Fruit fly (Drosophila melanogaster) whole organism, pupa: Measurements from ENCODE around the gene CG12783.

Experiments used
- CG12605 ChIP-seq: fragments of 200-800 bp; sonication (Bioruptor generic); IDR thresholded peaks from 2 replicates; pipeline ENCODE4 v1.3.6; 2022; ENCODE audit warnings: missing biosample characterization, missing genetic modification characterization
- CG17806 ChIP-seq: fragments of 200-800 bp; sonication (Bioruptor generic); optimal IDR thresholded peaks from 2 replicates; lab custom pipeline; 2018; ENCODE audit warnings: missing biosample characterization, mild to moderate bottlenecking, missing genetic modification characterization, moderate library complexity
- CG4496 ChIP-seq: fragments of 200-800 bp; sonication (Bioruptor generic); IDR thresholded peaks from 3 replicates; pipeline ENCODE4 v1.3.6; 2022; ENCODE audit warnings: missing biosample characterization, missing genetic modification characterization
- D1 ChIP-seq: fragments of 200-800 bp; sonication (Bioruptor generic); optimal IDR thresholded peaks from 2 replicates; lab custom pipeline; 2018; ENCODE audit warnings: missing biosample characterization, mild to moderate bottlenecking, missing genetic modification characterization, moderate library complexity
- EcR ChIP-seq: fragments of 200-800 bp; sonication (Bioruptor generic); optimal IDR thresholded peaks from 3 replicates; lab custom pipeline; 2019; ENCODE audit warnings: missing biosample characterization, missing genetic modification characterization, mild to moderate bottlenecking, moderate library complexity, missing genetic modification reagents
- Ets98B ChIP-seq: fragments of 200-800 bp; sonication (Bioruptor generic); IDR thresholded peaks from 2 replicates; pipeline ENCODE4 v1.3.6; 2022; ENCODE audit warnings: missing biosample characterization, missing genetic modification characterization
- Snoo ChIP-seq: fragments of 200-800 bp; sonication (Bioruptor generic); optimal IDR thresholded peaks from 3 replicates; lab custom pipeline; 2017; ENCODE audit warnings: missing biosample characterization, mild to moderate bottlenecking, missing genetic modification characterization, inconsistent platforms
- fd96Ca ChIP-seq: fragments of 200-800 bp; sonication (Bioruptor generic); IDR thresholded peaks from 3 replicates; pipeline ENCODE4 v1.3.6; 2022; ENCODE audit warnings: missing biosample characterization, missing genetic modification characterization
- rn ChIP-seq: fragments of 200-800 bp; sonication (Bioruptor generic); IDR thresholded peaks from 2 replicates; pipeline ENCODE4 v1.3.6; 2022; ENCODE audit warnings: missing biosample characterization, missing genetic modification characterization

dm6 chr3R:16655494-16656493, 42.6 kb upstream of the CG12783 start, which contains the start of gene modSP:
- TF ChIP-seq rn (no peak), EcR (GFP tag; lab: Kevin White, UChicago) (peak; percentile 66), CG17806 (tag; lab: Kevin White, UChicago) (peak; percentile 9), D1 (tag; lab: Kevin White, UChicago) (peak; percentile 13), Ets98B (GFP tag; lab: Robert Waterston, UW) (peak; percentile 54; the same call in 1 of the 2 replicates), CG12605 (GFP tag; lab: Robert Waterston, UW) (peak; percentile 43; the same call in 1 of the 2 replicates), fd96Ca (GFP tag; lab: Robert Waterston, UW) (peak; percentile 47; the same call in 1 of the 3 replicates), Snoo (tag; lab: Kevin White, UChicago) (peak; percentile 8), CG4496 (peak; percentile 68)
